Worm (Caenorhabditis elegans): ENCODE data around the gene B0302.2.

Gene B0302.2

ce11 chrX:17157868-17158267, 20.5 kb upstream of the B0302.2 start, which contains the start of gene npr-21:
npr-21 (minus strand) TSS chrX:17157968.
- TF ChIP-seq klf-2 (GFP tag; conservative IDR thresholded peaks at IDR 0.05) (no peak), ztf-29 (GFP tag; IDR thresholded peaks at IDR 0.05) (no peak), cog-1 (tag; optimal IDR thresholded peaks at IDR 0.05) (no peak), T22C8.4 (GFP tag; IDR thresholded peaks at IDR 0.05) (no peak), ref-1 (GFP tag; conservative IDR thresholded peaks at IDR 0.05) (no peak), ztf-23 (GFP tag; IDR thresholded peaks at IDR 0.05) (no peak), med-1 (GFP tag; optimal IDR thresholded peaks at IDR 0.05; ENCODE audit: insufficient read depth) (no peak), tab-1 (GFP tag; IDR thresholded peaks at IDR 0.05) (no peak), flt-1 (GFP tag; IDR thresholded peaks at IDR 0.05) (no peak)

- no peak for TF ChIP-seq klf-2 (GFP tag; conservative IDR thresholded peaks at IDR 0.05)
- no peak for TF ChIP-seq cog-1 (tag; optimal IDR thresholded peaks at IDR 0.05)
- TF ChIP-seq flt-1 (GFP tag; IDR thresholded peaks at IDR 0.05) = no peak
- TF ChIP-seq ref-1 (GFP tag; conservative IDR thresholded peaks at IDR 0.05) = no peak
- TF ChIP-seq tab-1 (GFP tag; IDR thresholded peaks at IDR 0.05) = no peak
- TF ChIP-seq ztf-29 (GFP tag; IDR thresholded peaks at IDR 0.05) = no peak
- no peak for TF ChIP-seq ztf-23 (GFP tag; IDR thresholded peaks at IDR 0.05)
- TF ChIP-seq med-1 (GFP tag; optimal IDR thresholded peaks at IDR 0.05; ENCODE audit: insufficient read depth) = no peak
- TF ChIP-seq T22C8.4 (GFP tag; IDR thresholded peaks at IDR 0.05) = no peak
These were observed 10.3 kb upstream of the B0302.2 start for ce11 chrX:17168086-17168485.

- TF ChIP-seq ztf-29 (GFP tag; IDR thresholded peaks at IDR 0.05) (no peak), cog-1 (tag; optimal IDR thresholded peaks at IDR 0.05) (no peak), T22C8.4 (GFP tag; IDR thresholded peaks at IDR 0.05) (no peak), klf-2 (GFP tag; conservative IDR thresholded peaks at IDR 0.05) (no peak), med-1 (GFP tag; optimal IDR thresholded peaks at IDR 0.05; ENCODE audit: insufficient read depth) (no peak), tab-1 (GFP tag; IDR thresholded peaks at IDR 0.05) (no peak), flt-1 (GFP tag; IDR thresholded peaks at IDR 0.05) (no peak)
These were observed 7.9 kb upstream of the B0302.2 start for ce11 chrX:17170401-17170800.

- TF ChIP-seq klf-2 (GFP tag; conservative IDR thresholded peaks at IDR 0.05) (no peak), cog-1 (tag; optimal IDR thresholded peaks at IDR 0.05) (no peak), ztf-29 (GFP tag; IDR thresholded peaks at IDR 0.05) (no peak), ref-1 (GFP tag; conservative IDR thresholded peaks at IDR 0.05) (no peak), ztf-23 (GFP tag; IDR thresholded peaks at IDR 0.05) (no peak), tab-1 (GFP tag; IDR thresholded peaks at IDR 0.05) (no peak), med-1 (GFP tag; optimal IDR thresholded peaks at IDR 0.05; ENCODE audit: insufficient read depth) (no peak), flt-1 (GFP tag; IDR thresholded peaks at IDR 0.05) (no peak), T22C8.4 (GFP tag; IDR thresholded peaks at IDR 0.05) (no peak)
These were observed 1.7 kb upstream of the B0302.2 start, which contains the start of gene B0302.4 for ce11 chrX:17176677-17177076. B0302.4 (minus strand) TSS chrX:17176777.

ce11 chrX:17180135-17180534, 1.8 kb downstream of the B0302.2 start:
- no peak for TF ChIP-seq ref-1 (GFP tag; conservative IDR thresholded peaks at IDR 0.05)
- no peak for TF ChIP-seq cog-1 (tag; optimal IDR thresholded peaks at IDR 0.05)
- no peak for TF ChIP-seq klf-2 (GFP tag; conservative IDR thresholded peaks at IDR 0.05)
- no peak for TF ChIP-seq ztf-23 (GFP tag; IDR thresholded peaks at IDR 0.05)
- no peak for TF ChIP-seq T22C8.4 (GFP tag; IDR thresholded peaks at IDR 0.05)
- no peak for TF ChIP-seq flt-1 (GFP tag; IDR thresholded peaks at IDR 0.05)
- no peak for TF ChIP-seq tab-1 (GFP tag; IDR thresholded peaks at IDR 0.05)
- TF ChIP-seq med-1 (GFP tag; optimal IDR thresholded peaks at IDR 0.05; ENCODE audit: insufficient read depth) = no peak
- no peak for TF ChIP-seq ztf-29 (GFP tag; IDR thresholded peaks at IDR 0.05)

ce11 chrX:17181220-17181619, 2.9 kb downstream of the B0302.2 start:
- TF ChIP-seq tab-1 (GFP tag; IDR thresholded peaks at IDR 0.05) (no peak), ztf-29 (GFP tag; IDR thresholded peaks at IDR 0.05) (no peak), flt-1 (GFP tag; IDR thresholded peaks at IDR 0.05) (peak; percentile 62), klf-2 (GFP tag; conservative IDR thresholded peaks at IDR 0.05) (no peak), ref-1 (GFP tag; conservative IDR thresholded peaks at IDR 0.05) (no peak), T22C8.4 (GFP tag; IDR thresholded peaks at IDR 0.05) (no peak), med-1 (GFP tag; optimal IDR thresholded peaks at IDR 0.05; ENCODE audit: insufficient read depth) (no peak), ztf-23 (GFP tag; IDR thresholded peaks at IDR 0.05) (peak; percentile 48; the same call in 1 of the 2 replicates), cog-1 (tag; optimal IDR thresholded peaks at IDR 0.05) (no peak)

- TF ChIP-seq ztf-23 (GFP tag; IDR thresholded peaks at IDR 0.05) (no peak), ref-1 (GFP tag; conservative IDR thresholded peaks at IDR 0.05) (no peak), cog-1 (tag; optimal IDR thresholded peaks at IDR 0.05) (peak; percentile 53), flt-1 (GFP tag; IDR thresholded peaks at IDR 0.05) (0 out of 2 replicates have a peak, but pooled peaks have one; percentile 47)
These were observed 6.0 kb downstream of the B0302.2 start for ce11 chrX:17184363-17184762.

- TF ChIP-seq cog-1 (tag; optimal IDR thresholded peaks at IDR 0.05) (no peak), klf-2 (GFP tag; conservative IDR thresholded peaks at IDR 0.05) (no peak), T22C8.4 (GFP tag; IDR thresholded peaks at IDR 0.05) (no peak), med-1 (GFP tag; optimal IDR thresholded peaks at IDR 0.05; ENCODE audit: insufficient read depth) (no peak), ztf-23 (GFP tag; IDR thresholded peaks at IDR 0.05) (no peak), tab-1 (GFP tag; IDR thresholded peaks at IDR 0.05) (no peak), ref-1 (GFP tag; conservative IDR thresholded peaks at IDR 0.05) (no peak)
These were observed 7.5 kb downstream of the B0302.2 start, which contains the start of gene sid-3 for ce11 chrX:17185696-17186430. sid-3 (plus strand) TSS chrX:17186380.

ce11 chrX:17195080-17195479, 16.7 kb downstream of the B0302.2 start, which contains the start of gene B0302.5:
B0302.5 (minus strand) TSS chrX:17195137.
- no peak for TF ChIP-seq cog-1 (tag; optimal IDR thresholded peaks at IDR 0.05)
- TF ChIP-seq med-1 (GFP tag; optimal IDR thresholded peaks at IDR 0.05; ENCODE audit: insufficient read depth) = no peak
- no peak for TF ChIP-seq T22C8.4 (GFP tag; IDR thresholded peaks at IDR 0.05)
- no peak for TF ChIP-seq klf-2 (GFP tag; conservative IDR thresholded peaks at IDR 0.05)
- TF ChIP-seq ztf-23 (GFP tag; IDR thresholded peaks at IDR 0.05) = no peak
- no peak for TF ChIP-seq tab-1 (GFP tag; IDR thresholded peaks at IDR 0.05)
- TF ChIP-seq ref-1 (GFP tag; conservative IDR thresholded peaks at IDR 0.05) = no peak
- TF ChIP-seq ztf-29 (GFP tag; IDR thresholded peaks at IDR 0.05) = no peak
- no peak for TF ChIP-seq flt-1 (GFP tag; IDR thresholded peaks at IDR 0.05)
